ENCODE assay signal across 4 fruit fly cellular contexts in the genomic region with DNA sequence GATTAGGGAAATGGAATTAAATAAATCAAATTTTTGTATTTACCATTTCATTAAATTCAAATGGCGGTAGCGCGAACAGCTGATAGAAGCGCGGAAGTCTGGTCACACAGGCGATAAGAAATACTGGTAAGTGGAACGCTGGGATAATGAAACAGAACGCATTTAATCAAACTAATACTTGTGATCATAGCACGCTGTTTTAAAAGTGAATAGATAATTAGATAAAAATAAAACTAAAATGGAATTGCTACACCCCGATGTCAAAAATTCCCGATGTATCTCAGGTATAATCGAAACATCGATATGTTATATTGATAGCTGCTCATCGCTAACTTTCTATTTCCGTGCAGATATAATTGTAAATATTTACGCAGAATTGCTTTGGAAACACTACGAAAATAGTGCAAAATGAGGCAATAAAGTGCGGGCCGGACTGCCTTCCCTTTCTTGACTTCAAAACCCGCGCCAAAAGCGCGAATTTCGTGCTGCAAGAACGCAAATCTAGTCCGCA.
TF ChIP-seq lines count a peak whose summit lies in the region.

Gene okr (minus strand): TSS at position 96 of the 511 bp plus-strand sequence.
Gene CG3558 (plus strand): TSS at position 207 of the 511 bp plus-strand sequence.

- TF ChIP-seq CTCF in whole organism, embryonic (GFP tag; optimal IDR thresholded peaks at IDR 0.05; lab: Kevin White, UChicago) = no peak

TF ChIP-seq in whole organism, adult, 20 proteins besides CTCF, POLR2A, EP300 and RAD21:
- peak; percentile 42 for TF ChIP-seq bab1 (GFP tag; optimal IDR thresholded peaks at IDR 0.05; lab: Kevin White, UChicago)
- TF ChIP-seq CG11617 (GFP tag; optimal IDR thresholded peaks at IDR 0.05; lab: Kevin White, UChicago) = no peak
- TF ChIP-seq Hr96 (GFP tag; optimal IDR thresholded peaks at IDR 0.05; lab: Kevin White, UChicago) = no peak
- no peak for TF ChIP-seq pad (GFP tag; optimal IDR thresholded peaks at IDR 0.05; lab: Kevin White, UChicago)

TF ChIP-seq in whole organism, embryonic, 481 proteins besides CTCF, POLR2A, EP300 and RAD21 (continues in another document):
- TF ChIP-seq exex (tag; optimal IDR thresholded peaks at IDR 0.05; lab: Kevin White, UChicago) = no peak
- peak; percentile 24 for TF ChIP-seq grau (tag; optimal IDR thresholded peaks at IDR 0.05; lab: Kevin White, UChicago)
- TF ChIP-seq CG13894 (tag; optimal IDR thresholded peaks at IDR 0.05; lab: Kevin White, UChicago) = no peak
- TF ChIP-seq klu (GFP tag; IDR thresholded peaks at IDR 0.05; lab: Robert Waterston, UW) = no peak
- no peak for TF ChIP-seq p53 (GFP tag; optimal IDR thresholded peaks at IDR 0.05; lab: Kevin White, UChicago)
- no peak for TF ChIP-seq maf-S (GFP tag; optimal IDR thresholded peaks at IDR 0.05; lab: Kevin White, UChicago)
- TF ChIP-seq dati (GFP tag; IDR thresholded peaks at IDR 0.05; lab: Robert Waterston, UW) = no peak
- no peak for TF ChIP-seq Sox100B (GFP tag; optimal IDR thresholded peaks at IDR 0.05; lab: Kevin White, UChicago)
- TF ChIP-seq Oli (tag; optimal IDR thresholded peaks at IDR 0.05; lab: Kevin White, UChicago) = no peak
- TF ChIP-seq trh (GFP tag; optimal IDR thresholded peaks at IDR 0.05; lab: Kevin White, UChicago) = no peak
- no peak for TF ChIP-seq CG34376 (GFP tag; optimal IDR thresholded peaks at IDR 0.05; lab: Kevin White, UChicago)
- no peak for TF ChIP-seq CG12219 (GFP tag; optimal IDR thresholded peaks at IDR 0.05; lab: Kevin White, UChicago)
- TF ChIP-seq MBD-R2 (GFP tag; IDR thresholded peaks at IDR 0.05; lab: Robert Waterston, UW) = peak; percentile 80
- TF ChIP-seq Nf-YB (GFP tag; optimal IDR thresholded peaks at IDR 0.05; lab: Kevin White, UChicago) = no peak
- no peak for TF ChIP-seq Hsf (GFP tag; optimal IDR thresholded peaks at IDR 0.05; lab: Kevin White, UChicago)
- TF ChIP-seq chn (GFP tag; optimal IDR thresholded peaks at IDR 0.05; lab: Kevin White, UChicago) = no peak
- no peak for TF ChIP-seq tio (GFP tag; optimal IDR thresholded peaks at IDR 0.05; lab: Kevin White, UChicago)
- peak; percentile 23 for TF ChIP-seq Lhr (GFP tag; optimal IDR thresholded peaks at IDR 0.05; lab: Kevin White, UChicago)
- TF ChIP-seq Fer2 (tag; optimal IDR thresholded peaks at IDR 0.05; lab: Kevin White, UChicago) = no peak
- TF ChIP-seq ERR (GFP tag; optimal IDR thresholded peaks at IDR 0.05; lab: Kevin White, UChicago) = no peak
- TF ChIP-seq da (GFP tag; optimal IDR thresholded peaks at IDR 0.05; lab: Kevin White, UChicago) = no peak
- TF ChIP-seq lilli (GFP tag; optimal IDR thresholded peaks at IDR 0.05; lab: Kevin White, UChicago) = peak; percentile 21
- no peak for TF ChIP-seq CG9215 (GFP tag; IDR thresholded peaks at IDR 0.05; lab: Robert Waterston, UW)
- TF ChIP-seq Trl (optimal IDR thresholded peaks at IDR 0.05; lab: Kevin White, UChicago) = no peak
- no peak for TF ChIP-seq Trl (GFP tag; optimal IDR thresholded peaks at IDR 0.05; lab: Kevin White, UChicago)
- no peak for TF ChIP-seq CG17359 (tag; optimal IDR thresholded peaks at IDR 0.05; lab: Kevin White, UChicago)
- TF ChIP-seq Hr78 (GFP tag; optimal IDR thresholded peaks at IDR 0.05; lab: Kevin White, UChicago) = no peak
- no peak for TF ChIP-seq Myb (GFP tag; optimal IDR thresholded peaks at IDR 0.05; lab: Kevin White, UChicago)
- TF ChIP-seq HLHmδ (GFP tag; optimal IDR thresholded peaks at IDR 0.05; lab: Kevin White, UChicago) = no peak

TF ChIP-seq in whole organism, prepupa, 60 proteins besides CTCF, POLR2A, EP300 and RAD21:
- TF ChIP-seq Blimp-1 (GFP tag; optimal IDR thresholded peaks at IDR 0.05; lab: Kevin White, UChicago) = peak; percentile 79
- TF ChIP-seq CG11902 (GFP tag; optimal IDR thresholded peaks at IDR 0.05; lab: Kevin White, UChicago) = no peak
- no peak for TF ChIP-seq CG3032 (tag; optimal IDR thresholded peaks at IDR 0.05; lab: Kevin White, UChicago)
- peak; percentile 71 for TF ChIP-seq fkh (GFP tag; optimal IDR thresholded peaks at IDR 0.05; lab: Kevin White, UChicago)
- no peak for TF ChIP-seq Hr38 (GFP tag; optimal IDR thresholded peaks at IDR 0.05; lab: Kevin White, UChicago)
- peak; percentile 13 for TF ChIP-seq lz (GFP tag; optimal IDR thresholded peaks at IDR 0.05; lab: Kevin White, UChicago)
- no peak for TF ChIP-seq svp (GFP tag; lab: Kevin White, UChicago)
- TF ChIP-seq esn (GFP tag; optimal IDR thresholded peaks at IDR 0.05; lab: Kevin White, UChicago) = peak; percentile 32
- no peak for TF ChIP-seq ss (GFP tag; optimal IDR thresholded peaks at IDR 0.05; lab: Kevin White, UChicago)
- no peak for TF ChIP-seq Smox (GFP tag; optimal IDR thresholded peaks at IDR 0.05; lab: Kevin White, UChicago)
- peak; percentile 75 for TF ChIP-seq Eip78C (GFP tag; lab: Kevin White, UChicago)
TF ChIP-seq in whole organism, prepupa: peak in this region for 5.

TF ChIP-seq in whole organism, wandering third instar larva, 38 proteins besides CTCF, POLR2A, EP300 and RAD21:
- TF ChIP-seq Jra (GFP tag; optimal IDR thresholded peaks at IDR 0.05; lab: Kevin White, UChicago) (no peak), Abd-B (GFP tag; optimal IDR thresholded peaks at IDR 0.05; lab: Kevin White, UChicago) (no peak), Myc (optimal IDR thresholded peaks at IDR 0.05; lab: Kevin White, UChicago) (peak; percentile 16), Dif (GFP tag; optimal IDR thresholded peaks at IDR 0.05; lab: Kevin White, UChicago; ENCODE audit: partially characterized antibody) (no peak), dmrt93B (GFP tag; optimal IDR thresholded peaks at IDR 0.05; lab: Kevin White, UChicago) (no peak), woc (GFP tag; optimal IDR thresholded peaks at IDR 0.05; lab: Kevin White, UChicago) (no peak), Rel (GFP tag; optimal IDR thresholded peaks at IDR 0.05; lab: Kevin White, UChicago) (no peak), Rel (tag; optimal IDR thresholded peaks at IDR 0.05; lab: Kevin White, UChicago) (peak; percentile 2), sv (GFP tag; optimal IDR thresholded peaks at IDR 0.05; lab: Kevin White, UChicago) (peak; percentile 2), CG9705 (GFP tag; optimal IDR thresholded peaks at IDR 0.05; lab: Kevin White, UChicago) (peak; percentile 1), tai (GFP tag; optimal IDR thresholded peaks at IDR 0.05; lab: Kevin White, UChicago) (no peak)
